Worm (Caenorhabditis elegans): ENCODE data around the gene tin-9.1.

Gene tin-9.1

ce11 chrIV:7039476-7040261 lies 4.7 kb downstream of the tin-9.1 start, which contains the start of the genes cogc-2 and klp-18 (continued):
- TF ChIP-seq ztf-4 (tag; optimal IDR thresholded peaks at IDR 0.05): peak; percentile 62
- no peak for TF ChIP-seq nhr-237 (tag; optimal IDR thresholded peaks at IDR 0.05)
- peak; percentile 90 for TF ChIP-seq nhr-19 (GFP tag; conservative IDR thresholded peaks at IDR 0.05)
- TF ChIP-seq sup-37 (GFP tag; optimal IDR thresholded peaks at IDR 0.05): no peak
- TF ChIP-seq nhr-11 (tag; optimal IDR thresholded peaks at IDR 0.05): peak; percentile 7
- TF ChIP-seq fkh-8 (tag; optimal IDR thresholded peaks at IDR 0.05): peak; percentile 67
- TF ChIP-seq hlh-17 (GFP tag; optimal IDR thresholded peaks at IDR 0.05; ENCODE audit: borderline replicate concordance): no peak
- no peak for TF ChIP-seq aha-1 (tag; optimal IDR thresholded peaks at IDR 0.05)
- no peak for TF ChIP-seq nhr-28 (tag; optimal IDR thresholded peaks at IDR 0.05)
- peak; percentile 59 for TF ChIP-seq mab-9 (GFP tag; IDR thresholded peaks at IDR 0.05)
- TF ChIP-seq dsc-1 (tag; optimal IDR thresholded peaks at IDR 0.05): peak; percentile 85
- peak; percentile 12 for TF ChIP-seq ceh-90 (tag; optimal IDR thresholded peaks at IDR 0.05)
- peak; percentile 80 for TF ChIP-seq snpc-4 (tag; optimal IDR thresholded peaks at IDR 0.05)
- TF ChIP-seq lin-39 (tag; optimal IDR thresholded peaks at IDR 0.05): peak; percentile 75
- TF ChIP-seq nhr-71 (tag; optimal IDR thresholded peaks at IDR 0.05): peak; percentile 90
- TF ChIP-seq ztf-11 (tag; optimal IDR thresholded peaks at IDR 0.05): peak in 1 of 2 experiments; percentile 63
- peak in 2 of 6 experiments; percentile 71 to 86 for TF ChIP-seq elt-3 (tag; optimal IDR thresholded peaks at IDR 0.05)
- peak; percentile 63 for TF ChIP-seq sox-4 (tag; optimal IDR thresholded peaks at IDR 0.05)
- peak; percentile 44 for TF ChIP-seq fos-1 (tag; optimal IDR thresholded peaks at IDR 0.05)
- peak; percentile 69 for TF ChIP-seq nhr-76 (tag; optimal IDR thresholded peaks at IDR 0.05)
- TF ChIP-seq nhr-20 (tag; optimal IDR thresholded peaks at IDR 0.05): peak; percentile 85
- TF ChIP-seq unc-98 (GFP tag; IDR thresholded peaks at IDR 0.05): no peak
- no peak for TF ChIP-seq pag-3 (tag; optimal IDR thresholded peaks at IDR 0.05; ENCODE audit: borderline replicate concordance, insufficient read depth)
- TF ChIP-seq skn-1 (tag; optimal IDR thresholded peaks at IDR 0.05): peak; percentile 95
- no peak for TF ChIP-seq ces-1 (GFP tag; optimal IDR thresholded peaks at IDR 0.05)
- peak; percentile 52 for TF ChIP-seq C04F5.9 (tag; optimal IDR thresholded peaks at IDR 0.05)
- no peak for TF ChIP-seq sptf-1 (tag; optimal IDR thresholded peaks at IDR 0.05)
- peak; percentile 88 for TF ChIP-seq nhr-47 (tag; optimal IDR thresholded peaks at IDR 0.05)
- no peak for TF ChIP-seq aly-2 (tag; optimal IDR thresholded peaks at IDR 0.05)
- TF ChIP-seq egl-27 (tag; optimal IDR thresholded peaks at IDR 0.05): no peak
- TF ChIP-seq egl-13 (tag; optimal IDR thresholded peaks at IDR 0.05): peak; percentile 74
- TF ChIP-seq efl-3 (GFP tag; optimal IDR thresholded peaks at IDR 0.05): no peak
- peak; percentile 81 for TF ChIP-seq mep-1 (tag; optimal IDR thresholded peaks at IDR 0.05)
- peak; percentile 85 for TF ChIP-seq tbx-2 (tag; optimal IDR thresholded peaks at IDR 0.05)
- no peak for TF ChIP-seq ama-1 (optimal IDR thresholded peaks at IDR 0.05)
- no peak for TF ChIP-seq ceh-63 (GFP tag; optimal IDR thresholded peaks at IDR 0.05)
- TF ChIP-seq jun-1 (tag; optimal IDR thresholded peaks at IDR 0.05): peak; percentile 44
- no peak for TF ChIP-seq hlh-4 (tag; optimal IDR thresholded peaks at IDR 0.05)
- peak; percentile 80 for TF ChIP-seq blmp-1 (tag; optimal IDR thresholded peaks at IDR 0.05)
- TF ChIP-seq zip-4 (GFP tag; optimal IDR thresholded peaks at IDR 0.05): peak; percentile 64
- peak; percentile 51 for TF ChIP-seq fkh-10 (GFP tag; optimal IDR thresholded peaks at IDR 0.05)
- peak; percentile 96 to 97 for TF ChIP-seq efl-1 (optimal IDR thresholded peaks at IDR 0.05)
- TF ChIP-seq efl-1 (GFP tag; optimal IDR thresholded peaks at IDR 0.05 in 1 of 2): peak; percentile 95 to 99
- peak; percentile 78 for TF ChIP-seq grh-1 (GFP tag; IDR thresholded peaks at IDR 0.05)
- TF ChIP-seq unc-86 (tag; optimal IDR thresholded peaks at IDR 0.05): peak; percentile 83
- peak; percentile 9 for TF ChIP-seq fkh-4 (tag; optimal IDR thresholded peaks at IDR 0.05; ENCODE audit: borderline replicate concordance)
- TF ChIP-seq nhr-77 (tag; optimal IDR thresholded peaks at IDR 0.05): peak; percentile 68
- no peak for TF ChIP-seq C34B4.2 (tag; optimal IDR thresholded peaks at IDR 0.05)
- no peak for TF ChIP-seq unc-62 (GFP tag; optimal IDR thresholded peaks at IDR 0.05)
- peak; percentile 91 for TF ChIP-seq snu-23 (GFP tag; optimal IDR thresholded peaks at IDR 0.05)
- TF ChIP-seq zag-1 (tag; optimal IDR thresholded peaks at IDR 0.05): no peak
- TF ChIP-seq nhr-85 (tag): peak; percentile 85
- TF ChIP-seq unc-130 (tag; optimal IDR thresholded peaks at IDR 0.05): peak; percentile 96
